Worm (Caenorhabditis elegans): ENCODE measurements around the gene F15G9.5.
A peak's percentile ranks its signal among the peaks of the same experiment; 100 is the strongest.

The F15G9.5 gene

DNA sequence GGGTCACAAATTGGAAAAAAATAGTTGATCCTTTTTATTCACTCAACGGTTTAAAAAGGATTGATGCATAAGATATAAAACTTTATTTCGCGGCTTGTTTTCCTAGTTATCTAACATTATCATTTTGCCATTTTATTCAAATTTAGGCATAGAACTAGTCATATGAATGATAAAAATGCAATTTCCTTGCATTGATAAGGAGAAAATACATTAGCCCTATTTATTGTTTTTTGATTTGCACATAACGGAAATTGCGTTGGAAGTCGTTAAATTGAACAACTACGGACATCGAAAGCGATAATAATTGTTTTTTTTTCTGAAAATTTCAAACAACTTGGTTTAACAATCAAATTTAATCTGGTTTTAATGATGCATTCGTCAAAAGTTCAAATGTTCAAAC lies 50.4 kb downstream of the F15G9.5 start:
- TF ChIP-seq ztf-4 (tag; optimal IDR thresholded peaks at IDR 0.05) = no peak
- no peak for TF ChIP-seq mdl-1 (tag; optimal IDR thresholded peaks at IDR 0.05)
- no peak for TF ChIP-seq unc-39 (tag; optimal IDR thresholded peaks at IDR 0.05)
- TF ChIP-seq lin-39 (tag; optimal IDR thresholded peaks at IDR 0.05) = no peak
- no peak for TF ChIP-seq ama-1 (optimal IDR thresholded peaks at IDR 0.05)
- TF ChIP-seq lin-15B (tag; optimal IDR thresholded peaks at IDR 0.05) = no peak
- TF ChIP-seq nhr-67 (tag; optimal IDR thresholded peaks at IDR 0.05) = no peak
- no peak for TF ChIP-seq ceh-16 (tag; optimal IDR thresholded peaks at IDR 0.05)
- TF ChIP-seq pqm-1 (tag; optimal IDR thresholded peaks at IDR 0.05) = peak; percentile 39
- peak; percentile 71 for TF ChIP-seq elt-2 (tag; optimal IDR thresholded peaks at IDR 0.05)
- no peak for TF ChIP-seq ceh-28 (tag; optimal IDR thresholded peaks at IDR 0.05)
